Worm (Caenorhabditis elegans): Measurements from ENCODE around the gene sre-34.

- TF ChIP-seq lin-13 (GFP tag; optimal IDR thresholded peaks at IDR 0.05) (no peak), C34B4.2 (tag; optimal IDR thresholded peaks at IDR 0.05) (no peak), lir-3 (tag; optimal IDR thresholded peaks at IDR 0.05; ENCODE audit: poor library complexity) (no peak), unc-86 (tag; optimal IDR thresholded peaks at IDR 0.05) (no peak), lin-39 (tag; optimal IDR thresholded peaks at IDR 0.05) (no peak), ama-1 (optimal IDR thresholded peaks at IDR 0.05) (no peak), lin-15B (tag; optimal IDR thresholded peaks at IDR 0.05) (no peak), pax-3 (tag; optimal IDR thresholded peaks at IDR 0.05) (no peak), snpc-4 (tag; optimal IDR thresholded peaks at IDR 0.05) (no peak), egl-27 (tag; optimal IDR thresholded peaks at IDR 0.05) (no peak), elt-3 (tag; optimal IDR thresholded peaks at IDR 0.05) (no peak)
Observed at ce11 chrII:12496981-12497380, 47.0 kb downstream of the sre-34 start, which contains the start of gene T21B4.3.

Measured in whole organism, L1 larva.